Fruit fly (Drosophila melanogaster) whole organism, pupa: ENCODE data around the gene Prosbeta3.

Experiments
- CG13204 ChIP-seq: fragments of 200-800 bp; sonication (Bioruptor generic); optimal IDR thresholded peaks from 2 replicates; lab custom pipeline; 2018; ENCODE audit warnings: missing biosample characterization, mild to moderate bottlenecking, missing genetic modification characterization, moderate library complexity
- CG15710 ChIP-seq: fragments of 200-800 bp; sonication (Bioruptor generic); optimal IDR thresholded peaks from 2 replicates; lab custom pipeline; 2018; ENCODE audit warnings: missing biosample characterization, mild to moderate bottlenecking, missing genetic modification characterization, moderate library complexity
- CG17806 ChIP-seq: fragments of 200-800 bp; sonication (Bioruptor generic); optimal IDR thresholded peaks from 2 replicates; lab custom pipeline; 2018; ENCODE audit warnings: missing biosample characterization, mild to moderate bottlenecking, missing genetic modification characterization, moderate library complexity
- CG32121 ChIP-seq: fragments of 200-800 bp; sonication (Bioruptor generic); IDR thresholded peaks from 2 replicates; pipeline ENCODE4 v1.3.6; 2022; ENCODE audit warnings: missing biosample characterization, missing genetic modification characterization
- CG34367 ChIP-seq: fragments of 200-800 bp; sonication (Bioruptor generic); optimal IDR thresholded peaks from 2 replicates; lab custom pipeline; 2018; ENCODE audit warnings: missing biosample characterization, mild to moderate bottlenecking, missing genetic modification characterization
- CG4496 ChIP-seq: fragments of 200-800 bp; sonication (Bioruptor generic); IDR thresholded peaks from 3 replicates; pipeline ENCODE4 v1.3.6; 2022; ENCODE audit warnings: missing biosample characterization, missing genetic modification characterization
- CG9948 ChIP-seq: fragments of 200-800 bp; sonication (Bioruptor generic); optimal IDR thresholded peaks from 2 replicates; lab custom pipeline; 2018; ENCODE audit warnings: missing biosample characterization, mild to moderate bottlenecking, missing genetic modification characterization, moderate library complexity
- Ets98B ChIP-seq: fragments of 200-800 bp; sonication (Bioruptor generic); IDR thresholded peaks from 2 replicates; pipeline ENCODE4 v1.3.6; 2022; ENCODE audit warnings: missing biosample characterization, missing genetic modification characterization
- Pif1A ChIP-seq: fragments of 200-800 bp; sonication (Bioruptor generic); optimal IDR thresholded peaks from 3 replicates; lab custom pipeline; 2016; ENCODE audit warnings: missing biosample characterization, missing genetic modification characterization
- Snoo ChIP-seq: fragments of 200-800 bp; sonication (Bioruptor generic); optimal IDR thresholded peaks from 3 replicates; lab custom pipeline; 2017; ENCODE audit warnings: missing biosample characterization, mild to moderate bottlenecking, missing genetic modification characterization, inconsistent platforms
- rn ChIP-seq: fragments of 200-800 bp; sonication (Bioruptor generic); IDR thresholded peaks from 2 replicates; pipeline ENCODE4 v1.3.6; 2022; ENCODE audit warnings: missing biosample characterization, missing genetic modification characterization

dm6 chr3R:9010695-9011094, 4.7 kb upstream of the Prosbeta3 start:
- TF ChIP-seq CG13204 (GFP tag; lab: Kevin White, UChicago) = no peak
- peak; percentile 89 for TF ChIP-seq CG32121 (GFP tag; lab: Robert Waterston, UW)
- TF ChIP-seq Pif1A = no peak
- no peak for TF ChIP-seq CG15710 (tag; lab: Kevin White, UChicago)
- TF ChIP-seq CG34367 (tag; lab: Kevin White, UChicago) = no peak
- TF ChIP-seq CG17806 = no peak
- TF ChIP-seq CG4496 = peak; percentile 34; the same call in 1 of the 3 replicates
- no peak for TF ChIP-seq CG9948
- TF ChIP-seq Snoo = no peak
- no peak for TF ChIP-seq rn (GFP tag; lab: Robert Waterston, UW)
- TF ChIP-seq Ets98B (GFP tag; lab: Robert Waterston, UW) = peak; percentile 48; the same call in 1 of the 2 replicates
